Fruit fly (Drosophila melanogaster): ENCODE results near the gene Oct-TyrR.

dm6 chr3L:22078063-22078462, 43.3 kb downstream of the Oct-TyrR start:
- TF ChIP-seq CG8478 (optimal IDR thresholded peaks at IDR 0.05) (no peak), CTCF (optimal IDR thresholded peaks at IDR 0.05) (no peak)

All from S2 (cell line).